Worm (Caenorhabditis elegans) whole organism, midembryonic: ENCODE results near the gene pod-2.

ENCODE experiments used
- T22C8.4 ChIP-seq: fragments of 200-800 bp; sonication (Bioruptor generic); IDR thresholded peaks from 2 replicates; pipeline ENCODE4 v1.3.6; 2022; ENCODE audit warnings: missing genetic modification characterization, missing compliant biosample characterization
- cog-1 ChIP-seq: sonication (generic microtip); optimal IDR thresholded peaks from 2 replicates; lab custom pipeline; 2016; ENCODE audit warnings: missing genetic modification characterization, missing compliant biosample characterization
- flt-1 ChIP-seq: fragments of 200-800 bp; sonication (Bioruptor generic); IDR thresholded peaks from 2 replicates; pipeline ENCODE4 v1.3.6; 2022; ENCODE audit warnings: missing genetic modification characterization, missing compliant biosample characterization
- klf-2 ChIP-seq: fragments of 200-800 bp; sonication (Bioruptor generic); conservative IDR thresholded peaks from 2 replicates; pipeline ENCODE4 v1.3.6; 2022; ENCODE audit warnings: missing genetic modification reagents, missing genetic modification characterization, missing compliant biosample characterization
- med-1 ChIP-seq: sonication (generic microtip); optimal IDR thresholded peaks from 2 replicates; lab custom pipeline; 2017; ENCODE audit warnings: missing genetic modification characterization, mild to moderate bottlenecking, missing compliant biosample characterization, antibody characterized with exemption, missing genetic modification reagents; ENCODE audit not compliant: insufficient read depth
- ref-1 ChIP-seq: fragments of 200-800 bp; sonication (Bioruptor generic); conservative IDR thresholded peaks from 2 replicates; pipeline ENCODE4 v1.3.6; 2022; ENCODE audit warnings: missing genetic modification reagents, missing genetic modification characterization, missing compliant biosample characterization
- tab-1 ChIP-seq: fragments of 200-800 bp; sonication (Bioruptor generic); IDR thresholded peaks from 2 replicates; pipeline ENCODE4 v1.3.6; 2022; ENCODE audit warnings: missing genetic modification characterization, missing compliant biosample characterization
- ztf-23 ChIP-seq: fragments of 200-800 bp; sonication (Bioruptor generic); IDR thresholded peaks from 2 replicates; pipeline ENCODE4 v1.3.6; 2022; ENCODE audit warnings: missing genetic modification reagents, missing genetic modification characterization, missing compliant biosample characterization
- ztf-29 ChIP-seq: fragments of 200-800 bp; sonication (Bioruptor generic); IDR thresholded peaks from 2 replicates; pipeline ENCODE4 v1.3.6; 2022; ENCODE audit warnings: missing genetic modification reagents, missing genetic modification characterization, missing compliant biosample characterization

The pod-2 gene

DNA sequence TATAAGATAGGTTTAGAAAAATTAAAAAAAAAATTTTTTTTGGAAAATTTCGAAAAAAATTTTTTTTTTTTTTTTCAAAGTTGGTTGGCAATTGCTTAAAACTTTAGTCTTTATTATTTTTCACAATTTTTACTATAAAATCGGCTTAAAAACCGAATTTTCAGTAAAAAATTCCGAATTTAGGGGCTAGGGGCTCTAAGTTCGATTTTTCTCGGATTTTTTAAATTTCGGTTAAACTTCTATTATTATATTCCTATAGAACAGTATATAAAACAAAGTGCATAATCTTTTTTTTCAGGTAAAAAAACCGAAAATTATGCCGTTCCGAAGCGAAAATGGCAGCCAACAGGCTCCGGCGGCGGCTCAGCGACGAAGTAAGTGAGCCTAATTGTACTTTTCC, at the start of gene pod-2:
Gene pod-2 (plus strand): TSS at position 301 of the 400 bp plus-strand sequence.
- TF ChIP-seq ztf-29 (no peak), med-1 (GFP tag; lab: Kevin White, UChicago) (no peak), flt-1 (GFP tag; lab: Robert Waterston, UW) (no peak), T22C8.4 (no peak), cog-1 (tag; lab: Kevin White, UChicago) (no peak), klf-2 (GFP tag; lab: Robert Waterston, UW) (no peak), ztf-23 (GFP tag; lab: Robert Waterston, UW) (no peak)

DNA sequence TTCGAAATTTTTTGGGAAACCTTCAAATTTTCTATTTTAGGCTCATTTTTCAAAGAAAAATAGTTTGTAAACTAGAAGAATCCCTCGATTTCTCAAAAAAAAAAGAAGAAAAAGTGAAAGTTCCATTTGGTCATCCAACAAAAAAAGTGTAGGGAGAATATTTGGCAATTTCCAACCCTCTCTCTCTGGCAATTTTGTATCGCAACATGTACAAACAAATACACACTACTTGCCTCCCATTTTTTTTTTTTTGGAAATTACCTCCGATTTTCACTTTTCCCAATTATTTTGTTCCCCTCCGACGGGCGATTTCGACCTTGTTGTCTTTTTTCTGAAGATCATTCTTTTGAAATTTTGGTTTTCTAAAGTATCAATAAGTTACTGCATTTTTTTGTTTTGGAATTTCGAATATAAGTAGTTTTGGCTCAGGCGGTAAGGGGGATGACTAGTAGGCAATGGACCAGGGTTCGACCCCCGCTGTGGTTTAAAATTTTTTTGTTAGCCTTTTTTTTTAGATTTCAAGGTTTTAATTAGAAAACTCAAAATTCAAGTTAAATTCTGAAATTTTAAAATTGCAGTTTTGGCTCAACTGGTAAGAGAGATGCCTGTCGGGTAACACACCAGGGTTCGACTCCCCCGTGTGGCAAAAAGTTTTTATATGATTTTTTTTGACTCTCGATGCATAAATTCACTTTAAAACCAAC, 47.9 kb upstream of the pod-2 start:
- TF ChIP-seq klf-2 (GFP tag; lab: Robert Waterston, UW): no peak
- TF ChIP-seq ztf-23 (GFP tag; lab: Robert Waterston, UW): no peak
- TF ChIP-seq tab-1: no peak
- TF ChIP-seq T22C8.4: no peak
- TF ChIP-seq cog-1 (tag; lab: Kevin White, UChicago): no peak
- no peak for TF ChIP-seq flt-1 (GFP tag; lab: Robert Waterston, UW)
- TF ChIP-seq med-1 (GFP tag; lab: Kevin White, UChicago): no peak
- TF ChIP-seq ztf-29: no peak
- no peak for TF ChIP-seq ref-1 (GFP tag; lab: Robert Waterston, UW)

DNA sequence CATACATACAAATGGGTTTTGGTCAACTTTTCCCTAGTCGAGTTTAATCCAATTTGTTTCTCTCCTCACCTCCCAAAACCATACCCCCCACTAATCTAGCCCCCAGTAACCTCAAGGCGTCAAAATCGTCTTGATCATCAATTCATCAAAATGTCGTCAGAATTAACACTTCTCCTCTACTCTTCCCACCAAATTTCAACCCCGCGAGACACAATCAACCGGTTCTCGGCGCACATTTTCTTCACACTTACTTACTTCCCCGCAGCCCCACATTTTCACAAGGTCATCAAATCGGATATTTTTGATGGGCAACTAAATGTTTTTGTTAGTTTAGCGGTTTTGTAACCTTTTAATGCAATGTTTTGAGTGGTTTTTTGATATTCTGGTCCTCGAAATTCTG, 45.8 kb upstream of the pod-2 start:
- TF ChIP-seq tab-1: no peak
- no peak for TF ChIP-seq med-1 (GFP tag; lab: Kevin White, UChicago)
- TF ChIP-seq cog-1 (tag; lab: Kevin White, UChicago): no peak
- TF ChIP-seq ztf-29: no peak
- no peak for TF ChIP-seq flt-1 (GFP tag; lab: Robert Waterston, UW)
- no peak for TF ChIP-seq ref-1 (GFP tag; lab: Robert Waterston, UW)
- TF ChIP-seq klf-2 (GFP tag; lab: Robert Waterston, UW): no peak
- TF ChIP-seq T22C8.4: no peak
- TF ChIP-seq ztf-23 (GFP tag; lab: Robert Waterston, UW): no peak

DNA sequence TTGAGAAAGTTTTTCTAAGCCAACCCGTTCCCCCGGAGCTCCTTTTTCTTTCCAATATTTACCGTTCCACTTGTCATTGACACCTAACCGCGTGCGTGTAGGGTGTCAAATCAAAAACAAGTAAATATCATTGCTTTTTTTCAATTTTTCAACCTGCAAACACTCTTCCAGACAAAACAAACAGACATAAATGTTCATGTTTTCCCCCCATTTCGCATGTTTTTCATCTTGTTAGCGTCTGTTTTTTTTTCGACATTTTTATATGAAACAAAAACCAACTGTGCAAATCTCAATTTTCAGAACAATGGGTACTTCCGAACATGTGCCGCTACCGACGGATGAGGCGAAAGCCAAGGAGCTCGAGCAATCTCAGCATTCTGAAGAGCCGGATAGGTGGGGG, 44.9 kb upstream of the pod-2 start, which contains the start of gene snf-3:
Gene snf-3 (plus strand): TSS at position 301 of the 400 bp plus-strand sequence.
- no peak for TF ChIP-seq flt-1 (GFP tag; lab: Robert Waterston, UW)
- no peak for TF ChIP-seq cog-1 (tag; lab: Kevin White, UChicago)
- no peak for TF ChIP-seq ref-1 (GFP tag; lab: Robert Waterston, UW)
- no peak for TF ChIP-seq med-1 (GFP tag; lab: Kevin White, UChicago)
- no peak for TF ChIP-seq klf-2 (GFP tag; lab: Robert Waterston, UW)
- TF ChIP-seq tab-1: no peak
- TF ChIP-seq ztf-23 (GFP tag; lab: Robert Waterston, UW): no peak
- no peak for TF ChIP-seq ztf-29
- TF ChIP-seq T22C8.4: no peak

DNA sequence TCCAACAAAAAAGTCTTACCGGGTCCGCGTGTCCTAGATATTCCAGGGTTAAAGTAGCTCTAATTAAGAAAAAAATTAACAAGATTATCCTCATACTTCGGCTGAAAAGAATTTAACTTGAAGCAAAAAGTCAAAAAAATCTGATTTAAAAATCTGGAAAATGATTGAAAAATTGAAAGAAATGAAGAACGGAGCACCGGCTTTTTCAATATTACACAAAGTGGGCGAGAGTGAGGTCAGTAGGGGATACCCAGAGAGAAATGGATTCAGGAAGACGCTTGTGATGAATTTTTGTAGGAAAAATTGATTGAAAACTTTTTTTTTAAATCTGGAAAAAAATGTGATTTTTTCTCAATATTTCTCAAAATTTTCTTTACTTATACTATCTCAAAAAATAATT, 35.9 kb upstream of the pod-2 start, which contains the start of gene pho-14:
Gene pho-14 (minus strand): TSS at position 101 of the 400 bp plus-strand sequence.
- TF ChIP-seq med-1 (GFP tag; lab: Kevin White, UChicago) (no peak), T22C8.4 (no peak), ztf-23 (GFP tag; lab: Robert Waterston, UW) (no peak), ref-1 (GFP tag; lab: Robert Waterston, UW) (no peak), klf-2 (GFP tag; lab: Robert Waterston, UW) (no peak), ztf-29 (no peak), cog-1 (tag; lab: Kevin White, UChicago) (no peak), tab-1 (no peak)

DNA sequence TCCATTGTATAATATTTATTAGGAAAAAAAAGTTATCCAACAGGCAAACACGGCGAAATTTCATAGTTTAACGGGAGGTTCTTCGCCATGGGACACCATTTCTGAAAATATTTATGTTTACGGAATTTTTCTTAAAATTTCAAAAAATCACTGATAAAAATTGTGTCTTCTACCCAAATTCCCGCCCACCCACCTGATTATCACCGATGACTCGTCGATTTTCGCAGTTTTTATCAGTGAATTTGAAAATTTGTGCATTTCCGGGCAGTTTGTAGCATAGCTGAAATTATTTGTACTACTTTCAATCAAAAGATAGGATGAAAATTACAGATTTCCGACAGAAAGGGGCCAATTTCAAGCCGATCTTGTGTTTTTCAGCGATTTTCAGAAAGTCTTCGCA, 35.2 kb upstream of the pod-2 start:
- TF ChIP-seq ztf-23 (GFP tag; lab: Robert Waterston, UW) (no peak), cog-1 (tag; lab: Kevin White, UChicago) (no peak), ztf-29 (no peak), tab-1 (no peak), T22C8.4 (no peak), med-1 (GFP tag; lab: Kevin White, UChicago) (no peak), flt-1 (GFP tag; lab: Robert Waterston, UW) (no peak), ref-1 (GFP tag; lab: Robert Waterston, UW) (no peak), klf-2 (GFP tag; lab: Robert Waterston, UW) (no peak)

DNA sequence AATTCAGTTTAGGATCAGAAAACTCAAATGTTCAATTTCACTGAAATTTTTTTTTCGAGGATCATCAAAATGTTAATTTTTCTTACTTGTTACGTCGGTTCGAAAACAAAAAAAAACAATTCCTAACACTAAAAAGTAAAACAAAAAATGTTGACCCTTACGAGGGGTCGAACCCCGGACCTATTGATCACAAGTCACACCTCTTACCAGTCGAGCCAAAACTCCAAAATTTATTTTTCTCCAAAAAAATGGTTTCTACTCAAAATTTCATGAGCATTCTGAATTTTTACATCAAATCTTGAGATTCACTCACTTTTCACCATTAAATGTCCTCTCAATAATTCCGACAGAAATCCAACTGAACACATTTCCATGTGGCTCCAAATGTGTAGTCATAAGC, 34.4 kb upstream of the pod-2 start:
- TF ChIP-seq T22C8.4 (no peak), ztf-29 (no peak), tab-1 (no peak), ztf-23 (GFP tag; lab: Robert Waterston, UW) (no peak), flt-1 (GFP tag; lab: Robert Waterston, UW) (no peak), klf-2 (GFP tag; lab: Robert Waterston, UW) (no peak), cog-1 (tag; lab: Kevin White, UChicago) (no peak), ref-1 (GFP tag; lab: Robert Waterston, UW) (no peak), med-1 (GFP tag; lab: Kevin White, UChicago) (no peak)

DNA sequence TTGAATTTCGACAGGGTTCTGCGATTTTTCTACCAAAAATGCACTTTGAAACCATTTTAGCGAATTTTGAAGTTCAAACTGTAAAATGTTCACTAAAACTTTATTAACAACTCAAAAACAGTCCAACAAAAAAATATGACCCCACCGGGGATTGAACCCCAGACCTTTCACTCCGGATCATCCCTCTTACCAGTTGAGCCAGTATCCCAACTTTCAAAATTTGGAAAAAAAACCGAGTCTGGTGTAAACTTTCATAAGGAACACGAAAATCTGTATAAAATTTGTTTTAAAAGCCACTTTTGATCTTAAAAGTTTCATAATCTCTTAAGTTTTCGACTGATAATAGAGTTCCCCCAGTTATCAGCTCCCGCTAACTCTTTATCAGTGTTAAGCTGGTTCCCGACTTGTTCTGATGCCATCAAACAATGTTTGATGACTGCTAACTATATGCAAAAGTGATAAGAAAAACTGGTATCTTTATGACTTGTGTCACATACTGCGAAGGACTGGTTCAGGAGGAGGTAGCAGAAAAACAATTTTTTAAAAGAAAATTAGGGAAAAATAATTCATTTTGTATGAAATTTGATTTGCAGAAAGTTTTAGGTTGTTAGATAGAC, 33.0 kb upstream of the pod-2 start:
- TF ChIP-seq ztf-23 (GFP tag; lab: Robert Waterston, UW) (no peak), ztf-29 (no peak), T22C8.4 (no peak), tab-1 (no peak), cog-1 (tag; lab: Kevin White, UChicago) (no peak), flt-1 (GFP tag; lab: Robert Waterston, UW) (no peak), med-1 (GFP tag; lab: Kevin White, UChicago) (no peak), klf-2 (GFP tag; lab: Robert Waterston, UW) (no peak)

DNA sequence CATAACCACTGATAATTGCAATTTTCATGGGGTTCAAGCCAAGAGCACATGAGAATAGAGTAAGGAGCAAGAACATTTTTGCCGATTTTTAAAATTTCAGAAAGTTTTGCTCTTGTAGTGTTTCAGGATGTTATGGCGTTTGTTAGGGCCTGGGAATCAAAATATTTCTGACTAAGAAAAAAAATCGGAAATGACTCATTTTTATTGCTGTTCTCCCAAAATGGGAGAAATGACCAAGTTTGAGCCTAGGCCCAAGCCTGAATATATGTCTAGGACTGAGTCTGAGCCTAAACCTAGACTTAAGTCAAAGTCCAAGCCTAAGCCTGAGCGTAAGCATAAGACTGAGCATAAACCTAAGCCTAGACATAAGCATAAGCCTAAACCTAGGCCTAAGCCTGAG, 32.2 kb upstream of the pod-2 start, which contains the start of gene T13B5.9:
Gene T13B5.9 (minus strand): TSS at position 101 of the 400 bp plus-strand sequence.
- TF ChIP-seq ztf-23 (GFP tag; lab: Robert Waterston, UW): no peak
- no peak for TF ChIP-seq cog-1 (tag; lab: Kevin White, UChicago)
- no peak for TF ChIP-seq ztf-29
